Worm (Caenorhabditis elegans) whole organism, L1 larva: ENCODE data around the gene Y57A10A.5.

ENCODE experiments used
- F16B12.6 ChIP-seq: fragments of 150-350 bp; optimal IDR thresholded peaks from 2 replicates; lab custom pipeline; 2014; ENCODE audit warnings: missing biosample characterization, missing genetic modification characterization
- alr-1 ChIP-seq: fragments of 200-800 bp; sonication (Bioruptor generic); optimal IDR thresholded peaks from 2 replicates; lab custom pipeline; 2018; ENCODE audit warnings: borderline replicate concordance, mild to moderate bottlenecking, missing genetic modification characterization, missing compliant biosample characterization
- ama-1 ChIP-seq: fragments of 150-350 bp; optimal IDR thresholded peaks from 2 replicates; lab custom pipeline; 2014
- ceh-8 ChIP-seq: fragments of 200-800 bp; sonication (Bioruptor generic); optimal IDR thresholded peaks from 2 replicates; lab custom pipeline; 2018; ENCODE audit warnings: mild to moderate bottlenecking, missing genetic modification characterization, moderate library complexity, missing compliant biosample characterization
- ceh-82 ChIP-seq, 3 experiments: fragments of 150-350 bp in 1 of 3; sonication (generic microtip) in 2 of 3; optimal IDR thresholded peaks; 2 replicates each; lab custom pipeline; 2014 to 2017; ENCODE audit warnings: missing biosample characterization in 3 of 3, missing genetic modification characterization in 3 of 3
- ceh-90 ChIP-seq: sonication (generic microtip); optimal IDR thresholded peaks from 2 replicates; lab custom pipeline; 2016; ENCODE audit warnings: missing genetic modification characterization, missing compliant biosample characterization
- ces-1 ChIP-seq: fragments of 150-350 bp; optimal IDR thresholded peaks from 2 replicates; lab custom pipeline; 2014; ENCODE audit warnings: missing biosample characterization, missing genetic modification reagents, missing genetic modification characterization
- dpl-1 ChIP-seq, 3 experiments: fragments of 150-350 bp in 2 of 3; sonication (generic microtip) in 1 of 3; optimal IDR thresholded peaks; 2 replicates each; lab custom pipeline; 2014 to 2017; ENCODE audit warnings: missing biosample characterization in 3 of 3, missing genetic modification characterization in 3 of 3, missing genetic modification reagents in 3 of 3
- dsc-1 ChIP-seq: sonication (generic microtip); optimal IDR thresholded peaks from 2 replicates; lab custom pipeline; 2016; ENCODE audit warnings: mild to moderate bottlenecking, missing genetic modification characterization, missing compliant biosample characterization
- egl-13 ChIP-seq: sonication (generic microtip); optimal IDR thresholded peaks from 2 replicates; lab custom pipeline; 2016; ENCODE audit warnings: missing genotype, missing genetic modification reagents, missing genetic modification characterization, missing compliant biosample characterization
- egl-27 ChIP-seq, 2 experiments: fragments of 150-350 bp in 1 of 2; sonication (generic microtip); optimal IDR thresholded peaks; 3 replicates each; lab custom pipeline; 2017 to 2018; ENCODE audit warnings: missing biosample characterization in 2 of 2, missing genetic modification characterization in 2 of 2, missing genetic modification reagents in 2 of 2
- elt-3 ChIP-seq, 6 experiments: fragments of 150-350 bp in 1 of 6; sonication (generic microtip); optimal IDR thresholded peaks; 2 replicates each; lab custom pipeline; 2017 to 2018; ENCODE audit warnings: missing biosample characterization in 6 of 6, missing genetic modification characterization in 6 of 6, inconsistent platforms in 1 of 6
- fkh-4 ChIP-seq: sonication (generic microtip); optimal IDR thresholded peaks from 2 replicates; lab custom pipeline; 2016; ENCODE audit warnings: missing compliant biosample characterization, missing genetic modification characterization, borderline replicate concordance
- fkh-8 ChIP-seq: sonication (generic microtip); optimal IDR thresholded peaks from 2 replicates; lab custom pipeline; 2016; ENCODE audit warnings: mild to moderate bottlenecking, missing genetic modification characterization, missing compliant biosample characterization
- grh-1 ChIP-seq: fragments of 200-800 bp; sonication (Bioruptor generic); IDR thresholded peaks from 2 replicates; pipeline ENCODE4 v1.3.6; 2022; ENCODE audit warnings: missing genetic modification reagents, missing genetic modification characterization, missing compliant biosample characterization
- hpl-2 ChIP-seq: fragments of 150-350 bp; optimal IDR thresholded peaks from 2 replicates; lab custom pipeline; 2014; ENCODE audit warnings: missing biosample characterization, missing genetic modification reagents, missing genetic modification characterization
- irx-1 ChIP-seq: sonication (generic microtip); optimal IDR thresholded peaks from 2 replicates; lab custom pipeline; 2016; ENCODE audit warnings: missing genetic modification characterization, missing compliant biosample characterization
- isw-1 ChIP-seq: fragments of 200-800 bp; sonication (Bioruptor generic); IDR thresholded peaks from 2 replicates; pipeline ENCODE4 v1.3.6; 2022; ENCODE audit warnings: missing genetic modification characterization, missing compliant biosample characterization
- lin-15B ChIP-seq: fragments of 150-350 bp; sonication (generic microtip); optimal IDR thresholded peaks from 3 replicates; lab custom pipeline; 2014; ENCODE audit warnings: missing biosample characterization, missing genetic modification characterization
- lin-35 ChIP-seq, 2 experiments: fragments of 150-350 bp; optimal IDR thresholded peaks; 2 replicates each; lab custom pipeline; 2014; ENCODE audit warnings: missing biosample characterization in 2 of 2, missing genetic modification characterization in 2 of 2, missing genetic modification reagents in 2 of 2
- lir-3 ChIP-seq: sonication (generic microtip); optimal IDR thresholded peaks from 2 replicates; lab custom pipeline; 2016; ENCODE audit warnings: mild to moderate bottlenecking, missing genetic modification characterization, moderate library complexity, missing compliant biosample characterization; ENCODE audit not compliant: poor library complexity
- lsy-2 ChIP-seq, 2 experiments: fragments of 150-350 bp; optimal IDR thresholded peaks; 2 replicates each; lab custom pipeline; 2014; ENCODE audit warnings: missing biosample characterization in 2 of 2, missing genetic modification characterization in 2 of 2
- mdl-1 ChIP-seq, 2 experiments: fragments of 150-350 bp; optimal IDR thresholded peaks; 2 replicates each; lab custom pipeline; 2014 to 2017; ENCODE audit warnings: missing biosample characterization in 2 of 2, missing genetic modification characterization in 2 of 2, inconsistent platforms in 1 of 2
- mep-1 ChIP-seq: fragments of 150-350 bp; optimal IDR thresholded peaks from 2 replicates; lab custom pipeline; 2014; ENCODE audit warnings: missing biosample characterization, missing genetic modification characterization
- nhr-11 ChIP-seq: fragments of 150-350 bp; optimal IDR thresholded peaks from 2 replicates; lab custom pipeline; 2014; ENCODE audit warnings: missing biosample characterization, missing genetic modification characterization
- nhr-12 ChIP-seq: sonication (generic microtip); optimal IDR thresholded peaks from 2 replicates; lab custom pipeline; 2017; ENCODE audit warnings: missing biosample characterization, missing genetic modification characterization
- nhr-19 ChIP-seq: fragments of 200-800 bp; sonication (Bioruptor generic); conservative IDR thresholded peaks from 2 replicates; pipeline ENCODE4 v1.3.6; 2022; ENCODE audit warnings: missing genetic modification characterization, missing compliant biosample characterization
- nhr-237 ChIP-seq: fragments of 150-350 bp; optimal IDR thresholded peaks from 2 replicates; lab custom pipeline; 2014; ENCODE audit warnings: missing biosample characterization, missing genetic modification characterization
- nhr-71 ChIP-seq: sonication (generic microtip); optimal IDR thresholded peaks from 2 replicates; lab custom pipeline; 2016; ENCODE audit warnings: mild to moderate bottlenecking, missing genetic modification characterization, moderate library complexity, missing compliant biosample characterization
- nhr-76 ChIP-seq: sonication (generic microtip); optimal IDR thresholded peaks from 2 replicates; lab custom pipeline; 2017; ENCODE audit warnings: missing biosample characterization, missing genetic modification characterization
- nhr-77 ChIP-seq: fragments of 150-350 bp; optimal IDR thresholded peaks from 2 replicates; lab custom pipeline; 2014; ENCODE audit warnings: missing biosample characterization, missing genetic modification characterization
- pax-3 ChIP-seq: fragments of 200-800 bp; sonication (Bioruptor generic); optimal IDR thresholded peaks from 2 replicates; lab custom pipeline; 2018; ENCODE audit warnings: mild to moderate bottlenecking, missing genetic modification characterization, moderate library complexity, missing compliant biosample characterization
- pqm-1 ChIP-seq: sonication (generic microtip); optimal IDR thresholded peaks from 3 replicates; lab custom pipeline; 2017; ENCODE audit warnings: missing biosample characterization, missing genetic modification characterization
- skn-1 ChIP-seq: fragments of 150-350 bp; optimal IDR thresholded peaks from 2 replicates; lab custom pipeline; 2014; ENCODE audit warnings: missing biosample characterization, missing genetic modification characterization
- snpc-4 ChIP-seq: fragments of 150-350 bp; optimal IDR thresholded peaks from 2 replicates; lab custom pipeline; 2014; ENCODE audit warnings: missing biosample characterization, missing genetic modification characterization
- sptf-1 ChIP-seq: fragments of 150-350 bp; optimal IDR thresholded peaks from 2 replicates; lab custom pipeline; 2014; ENCODE audit warnings: missing biosample characterization, missing genetic modification characterization
- tbx-2 ChIP-seq: sonication (generic microtip); optimal IDR thresholded peaks from 2 replicates; lab custom pipeline; 2016; ENCODE audit warnings: missing genetic modification characterization, missing compliant biosample characterization
- tlp-1 ChIP-seq: fragments of 150-350 bp; optimal IDR thresholded peaks from 2 replicates; lab custom pipeline; 2014; ENCODE audit warnings: missing biosample characterization, missing genetic modification characterization
- unc-30 ChIP-seq: sonication (generic microtip); optimal IDR thresholded peaks from 2 replicates; lab custom pipeline; 2017; ENCODE audit warnings: missing biosample characterization, missing genetic modification characterization
- unc-62 ChIP-seq: fragments of 150-350 bp; optimal IDR thresholded peaks from 2 replicates; lab custom pipeline; 2014; ENCODE audit warnings: missing biosample characterization, missing genetic modification reagents, missing genetic modification characterization
- unc-86 ChIP-seq: sonication (generic microtip); optimal IDR thresholded peaks from 2 replicates; lab custom pipeline; 2016; ENCODE audit warnings: missing genetic modification characterization, missing compliant biosample characterization
- unc-98 ChIP-seq: fragments of 200-800 bp; sonication (Bioruptor generic); IDR thresholded peaks from 2 replicates; pipeline ENCODE4 v1.3.6; 2022; ENCODE audit warnings: missing genetic modification characterization, missing compliant biosample characterization
- vab-15 ChIP-seq: sonication (generic microtip); optimal IDR thresholded peaks from 2 replicates; lab custom pipeline; 2017; ENCODE audit warnings: missing genotype, mild to moderate bottlenecking, missing genetic modification characterization, missing compliant biosample characterization
- zip-4 ChIP-seq: fragments of 200-800 bp; sonication (Bioruptor generic); optimal IDR thresholded peaks from 2 replicates; lab custom pipeline; 2018; ENCODE audit warnings: mild to moderate bottlenecking, missing genetic modification characterization, moderate library complexity, missing compliant biosample characterization
- ztf-4 ChIP-seq: fragments of 150-350 bp; optimal IDR thresholded peaks from 2 replicates; lab custom pipeline; 2014; ENCODE audit warnings: missing biosample characterization, missing genetic modification characterization

Y57A10A.5 gene

DNA sequence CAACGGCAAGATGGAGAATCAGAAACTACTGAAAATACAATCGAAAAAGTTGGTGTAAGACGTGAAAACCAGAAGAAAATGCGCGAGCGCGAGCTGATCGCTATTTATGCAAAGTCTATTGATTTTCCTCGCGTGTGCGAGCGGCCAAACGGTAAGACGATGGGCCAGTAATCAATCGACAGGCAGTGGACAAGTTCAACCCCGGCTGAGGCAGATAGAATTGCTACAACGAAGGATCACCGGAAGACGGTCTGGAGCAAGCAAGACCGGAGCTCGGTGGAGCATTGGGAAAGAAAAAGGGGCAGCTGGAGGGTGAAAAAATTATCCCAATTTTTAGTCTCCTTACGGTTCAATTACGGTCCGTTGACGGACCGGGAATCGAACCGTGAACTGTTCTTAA, 31.6 kb upstream of the Y57A10A.5 start:
- TF ChIP-seq grh-1 (GFP tag; lab: Robert Waterston, UW): peak; percentile 19; the same call in 1 of the 2 replicates
- peak; percentile 20 for TF ChIP-seq nhr-19

DNA sequence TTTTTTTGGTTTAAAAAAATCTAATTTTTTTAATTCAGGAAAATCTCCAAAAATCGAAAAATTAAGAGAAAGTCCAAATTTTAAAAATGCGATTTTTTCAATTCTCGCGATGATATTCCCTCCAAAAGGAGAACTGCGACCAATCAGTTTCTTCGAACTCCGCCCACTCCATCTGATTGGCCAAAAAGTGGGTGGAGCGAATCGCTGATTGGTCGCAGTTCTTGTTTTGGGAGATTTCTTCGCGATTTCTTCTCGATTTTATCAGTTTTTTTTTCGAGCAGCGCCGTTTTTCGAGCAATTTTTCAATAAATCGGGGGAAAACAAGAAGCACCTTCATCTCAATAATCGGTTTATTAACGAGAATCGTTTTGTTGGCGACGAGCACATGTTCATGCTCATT, 23.9 kb upstream of the Y57A10A.5 start:
- TF ChIP-seq sptf-1 (tag; lab: Kevin White, UChicago) (no peak), irx-1 (tag; lab: Kevin White, UChicago) (no peak), skn-1 (tag; lab: Kevin White, UChicago) (no peak), unc-62 (no peak), lir-3 (tag; lab: Kevin White, UChicago) (no peak), lsy-2 (tag; optimal IDR thresholded peaks at IDR 0.05; lab: Kevin White, UChicago) (no peak)
- TF ChIP-seq, all 84 proteins: peak for 0

- TF ChIP-seq irx-1 (tag; lab: Kevin White, UChicago) (no peak), isw-1 (GFP tag; lab: Robert Waterston, UW) (no peak), pax-3 (no peak), sptf-1 (tag; lab: Kevin White, UChicago) (no peak), unc-86 (tag; lab: Kevin White, UChicago) (no peak), snpc-4 (tag; lab: Kevin White, UChicago) (no peak), ama-1 (lab: Kevin White, UChicago) (no peak), ceh-82 (tag; optimal IDR thresholded peaks at IDR 0.05; lab: Kevin White, UChicago) (no peak)
- TF ChIP-seq, all 84 proteins: peak for 0
These were observed 23.4 kb upstream of the Y57A10A.5 start, which contains the start of gene set-24 for ce11 chrII:12130868-12131267. Gene set-24 (minus strand): TSS chrII:12130968.

DNA sequence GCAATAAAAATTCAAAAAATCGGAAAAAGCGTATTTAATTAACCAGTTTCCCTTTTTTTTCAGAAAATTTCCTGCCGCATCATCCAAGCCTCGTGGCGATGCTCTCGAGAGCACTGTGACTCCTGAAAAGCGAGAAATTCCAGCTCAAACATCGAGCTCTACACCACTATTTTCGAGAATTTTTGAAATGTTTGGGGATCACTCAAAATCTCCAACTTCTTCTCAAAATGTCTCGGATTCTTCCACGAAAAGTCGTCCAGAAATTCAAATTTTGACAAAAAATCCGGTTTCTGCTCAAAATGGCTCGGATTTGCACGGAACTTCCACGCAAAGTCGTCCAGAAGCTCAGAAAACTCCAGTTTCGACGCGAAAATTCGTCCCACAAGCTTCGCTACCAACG, 16.3 kb upstream of the Y57A10A.5 start:
- no peak for TF ChIP-seq unc-30
- no peak for TF ChIP-seq fkh-4 (tag; lab: Kevin White, UChicago)
- no peak for TF ChIP-seq skn-1 (tag; lab: Kevin White, UChicago)
- no peak for TF ChIP-seq tbx-2 (tag; lab: Kevin White, UChicago)

DNA sequence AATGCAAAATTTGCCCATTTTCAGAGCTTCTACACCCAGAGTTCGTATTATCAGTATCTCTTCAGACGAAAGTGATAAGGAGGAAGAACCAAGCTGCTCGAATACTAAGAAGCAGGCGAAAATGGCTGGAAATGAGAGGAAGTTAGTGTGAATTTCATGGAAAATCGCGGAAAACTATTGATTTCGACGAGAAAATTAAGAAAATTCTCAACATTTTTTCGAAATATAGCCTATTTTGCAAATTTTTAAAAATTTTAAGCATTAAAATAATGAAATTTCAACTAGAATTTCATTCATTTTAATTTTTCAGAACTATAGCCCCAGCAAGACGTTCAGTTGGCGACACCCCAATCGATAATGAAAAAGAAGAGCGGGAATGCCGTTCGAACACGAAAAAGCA, 10.7 kb upstream of the Y57A10A.5 start:
- TF ChIP-seq unc-30 (no peak), dpl-1 (GFP tag; optimal IDR thresholded peaks at IDR 0.05; lab: Kevin White, UChicago) (no peak), zip-4 (GFP tag; lab: Kevin White, UChicago) (no peak), pqm-1 (tag; lab: Kevin White, UChicago) (no peak), nhr-11 (tag; lab: Kevin White, UChicago) (no peak), ceh-90 (tag; lab: Kevin White, UChicago) (no peak), ces-1 (no peak), nhr-237 (tag; lab: Kevin White, UChicago) (no peak), mep-1 (no peak), fkh-8 (tag; lab: Kevin White, UChicago) (no peak), F16B12.6 (tag; lab: Kevin White, UChicago) (no peak), ztf-4 (tag; lab: Kevin White, UChicago) (no peak), nhr-76 (no peak), tlp-1 (no peak), nhr-12 (tag; lab: Kevin White, UChicago) (no peak), ceh-8 (no peak), mdl-1 (tag; optimal IDR thresholded peaks at IDR 0.05; lab: Kevin White, UChicago) (no peak)

ce11 chrII:12147331-12147730, 7.0 kb upstream of the Y57A10A.5 start, which contains the start of gene Y57A10A.2:
Gene Y57A10A.2 (plus strand): TSS chrII:12147631.
- TF ChIP-seq egl-27 (tag; optimal IDR thresholded peaks at IDR 0.05; lab: Kevin White, UChicago): no peak
- TF ChIP-seq lin-15B (tag; lab: Kevin White, UChicago): no peak
- TF ChIP-seq skn-1 (tag; lab: Kevin White, UChicago): no peak
- TF ChIP-seq unc-98: no peak
- no peak for TF ChIP-seq egl-13 (tag; lab: Kevin White, UChicago)
- no peak for TF ChIP-seq nhr-71 (tag; lab: Kevin White, UChicago)
- TF ChIP-seq alr-1 (tag; lab: Kevin White, UChicago): no peak
- TF ChIP-seq vab-15 (tag; lab: Kevin White, UChicago): no peak
- no peak for TF ChIP-seq ceh-8
- TF ChIP-seq nhr-77 (tag; lab: Kevin White, UChicago): no peak
- no peak for TF ChIP-seq dsc-1 (tag; lab: Kevin White, UChicago)
- TF ChIP-seq hpl-2 (GFP tag; lab: Kevin White, UChicago): no peak
- TF ChIP-seq nhr-12 (tag; lab: Kevin White, UChicago): no peak
- no peak for TF ChIP-seq lin-35 (GFP tag; optimal IDR thresholded peaks at IDR 0.05; lab: Kevin White, UChicago)
- no peak for TF ChIP-seq elt-3 (tag; optimal IDR thresholded peaks at IDR 0.05; lab: Kevin White, UChicago)
